Fruit fly (Drosophila melanogaster) whole organism, embryonic: ENCODE data around the gene Rab3-GAP.

ENCODE experiments used
- Bgb ChIP-seq: fragments of 200-800 bp; sonication (Bioruptor generic); IDR thresholded peaks from 2 replicates; pipeline ENCODE4 v1.3.6; 2022; ENCODE audit warnings: missing biosample characterization, missing genetic modification characterization; ENCODE audit not compliant: partially characterized antibody
- Blimp-1 ChIP-seq: fragments of 200-800 bp; sonication (Bioruptor generic); optimal IDR thresholded peaks from 3 replicates; lab custom pipeline; 2018; ENCODE audit warnings: missing biosample characterization, missing genetic modification characterization, mild to moderate bottlenecking, moderate library complexity, missing genetic modification reagents
- CG10462 ChIP-seq: fragments of 200-800 bp; sonication (Bioruptor generic); optimal IDR thresholded peaks from 2 replicates; lab custom pipeline; 2016; ENCODE audit warnings: missing biosample characterization, missing genetic modification characterization
- CG11085 ChIP-seq: fragments of 200-800 bp; sonication (Bioruptor generic); IDR thresholded peaks from 2 replicates; pipeline ENCODE4 v1.3.6; 2022; ENCODE audit warnings: missing biosample characterization, missing genetic modification characterization
- CG12104 ChIP-seq: fragments of 200-800 bp; sonication (Bioruptor generic); optimal IDR thresholded peaks from 3 replicates; lab custom pipeline; 2016; ENCODE audit warnings: missing biosample characterization, missing genetic modification characterization
- CG12299 ChIP-seq: fragments of 200-800 bp; sonication (Bioruptor generic); optimal IDR thresholded peaks from 2 replicates; lab custom pipeline; 2018; ENCODE audit warnings: missing biosample characterization, mild to moderate bottlenecking, missing genetic modification characterization
- CG17568 ChIP-seq: fragments of 200-800 bp; sonication (Bioruptor generic); optimal IDR thresholded peaks from 2 replicates; lab custom pipeline; 2018; ENCODE audit warnings: missing biosample characterization, mild to moderate bottlenecking, missing genetic modification characterization, moderate library complexity
- CG17829 ChIP-seq: fragments of 200-800 bp; optimal IDR thresholded peaks from 2 replicates; lab custom pipeline; 2019; ENCODE audit warnings: missing biosample characterization, mild to moderate bottlenecking, missing genetic modification characterization, moderate library complexity
- CG1792 ChIP-seq: fragments of 200-800 bp; sonication (Bioruptor generic); optimal IDR thresholded peaks from 2 replicates; lab custom pipeline; 2016; ENCODE audit warnings: missing biosample characterization, missing genetic modification characterization
- CG18476 ChIP-seq: fragments of 200-800 bp; sonication (Bioruptor generic); optimal IDR thresholded peaks from 2 replicates; lab custom pipeline; 2016; ENCODE audit warnings: missing biosample characterization, mild to moderate bottlenecking, missing genetic modification characterization
- CG2199 ChIP-seq: fragments of 200-800 bp; sonication (Bioruptor generic); IDR thresholded peaks from 3 replicates; pipeline ENCODE4 v1.3.6; 2022; ENCODE audit warnings: missing biosample characterization, missing genetic modification characterization
- CG2712 ChIP-seq: fragments of 200-800 bp; optimal IDR thresholded peaks from 3 replicates; lab custom pipeline; 2019; ENCODE audit warnings: missing biosample characterization, mild to moderate bottlenecking, missing genetic modification characterization, moderate library complexity
- CG30403 ChIP-seq: fragments of 200-800 bp; sonication (Bioruptor generic); optimal IDR thresholded peaks from 3 replicates; lab custom pipeline; 2016; ENCODE audit warnings: missing biosample characterization, missing genetic modification characterization
- CG31224 ChIP-seq: fragments of 200-800 bp; sonication (Bioruptor generic); IDR thresholded peaks from 2 replicates; pipeline ENCODE4 v1.3.6; 2022; ENCODE audit warnings: missing biosample characterization, missing genetic modification characterization
- CG6272 ChIP-seq: fragments of 200-800 bp; sonication (Bioruptor generic); IDR thresholded peaks from 2 replicates; pipeline ENCODE4 v1.3.6; 2022; ENCODE audit warnings: missing biosample characterization, missing genetic modification characterization
- CG7839 ChIP-seq: fragments of 200-800 bp; sonication (Bioruptor generic); optimal IDR thresholded peaks from 3 replicates; lab custom pipeline; 2018; ENCODE audit warnings: missing biosample characterization, mild to moderate bottlenecking, missing genetic modification characterization, moderate library complexity
- CG8290 ChIP-seq, 3 experiments: fragments of 200-800 bp; sonication (Bioruptor generic); optimal IDR thresholded peaks; 2 replicates each; lab custom pipeline; 2016 to 2019; ENCODE audit warnings: missing biosample characterization in 3 of 3, missing genetic modification characterization in 3 of 3, mild to moderate bottlenecking in 2 of 3, moderate library complexity in 1 of 3
- CG9817 ChIP-seq: fragments of 200-800 bp; sonication (Bioruptor generic); optimal IDR thresholded peaks from 2 replicates; lab custom pipeline; 2018; ENCODE audit warnings: missing biosample characterization, mild to moderate bottlenecking, missing genetic modification characterization, moderate library complexity
- CrebB ChIP-seq: fragments of 200-800 bp; sonication (Bioruptor generic); optimal IDR thresholded peaks from 3 replicates; lab custom pipeline; 2018; ENCODE audit warnings: missing biosample characterization, mild to moderate bottlenecking, missing genetic modification characterization
- Eip74EF ChIP-seq, 2 experiments: fragments of 200-800 bp in 1 of 2; fragments of >200 bp in 1 of 2; sonication (Bioruptor generic) in 1 of 2; optimal IDR thresholded peaks; 2 replicates each; lab custom pipeline; 2017 to 2019; ENCODE audit warnings: missing biosample characterization in 2 of 2, missing genetic modification characterization in 2 of 2, mild to moderate bottlenecking in 1 of 2, moderate library complexity in 1 of 2
- Ets97D ChIP-seq: fragments of 200-800 bp; sonication (Bioruptor generic); optimal IDR thresholded peaks from 3 replicates; lab custom pipeline; 2016; ENCODE audit warnings: missing biosample characterization, missing genetic modification characterization
- HLH4C ChIP-seq: fragments of 200-800 bp; sonication (Bioruptor generic); IDR thresholded peaks from 3 replicates; pipeline ENCODE4 v1.3.6; 2022; ENCODE audit warnings: missing biosample characterization, missing genetic modification characterization; ENCODE audit not compliant: partially characterized antibody
- Hr78 ChIP-seq, 2 experiments: fragments of 200-800 bp in 1 of 2; fragments of >200 bp in 1 of 2; sonication (Bioruptor generic) in 1 of 2; optimal IDR thresholded peaks; 2 replicates each; lab custom pipeline; 2017 to 2019; ENCODE audit warnings: missing biosample characterization in 2 of 2, missing genetic modification characterization in 2 of 2, mild to moderate bottlenecking in 1 of 2, moderate library complexity in 1 of 2
- Lhr ChIP-seq: fragments of 200-800 bp; sonication (Bioruptor generic); optimal IDR thresholded peaks from 3 replicates; lab custom pipeline; 2017; ENCODE audit warnings: mild to moderate bottlenecking, missing biosample characterization, missing genetic modification reagents, missing genetic modification characterization
- Nf-YC ChIP-seq: fragments of 200-800 bp; optimal IDR thresholded peaks from 3 replicates; lab custom pipeline; 2019; ENCODE audit warnings: missing biosample characterization, mild to moderate bottlenecking, missing genetic modification characterization, moderate library complexity
- Sin3A ChIP-seq: fragments of >200 bp; optimal IDR thresholded peaks from 2 replicates; lab custom pipeline; 2018
- YL-1 ChIP-seq: fragments of 200-800 bp; sonication (Bioruptor generic); optimal IDR thresholded peaks from 3 replicates; lab custom pipeline; 2017; ENCODE audit warnings: missing biosample characterization, mild to moderate bottlenecking, missing genetic modification characterization
- al ChIP-seq: fragments of 200-800 bp; sonication (Bioruptor generic); IDR thresholded peaks from 2 replicates; pipeline ENCODE4 v1.3.6; 2022; ENCODE audit warnings: missing biosample characterization, missing genetic modification characterization
- amos ChIP-seq: fragments of 200-800 bp; sonication (Bioruptor generic); IDR thresholded peaks from 2 replicates; pipeline ENCODE4 v1.3.6; 2022; ENCODE audit warnings: missing biosample characterization, missing genetic modification characterization; ENCODE audit not compliant: partially characterized antibody
- bowl ChIP-seq: fragments of 200-800 bp; sonication (Bioruptor generic); IDR thresholded peaks from 2 replicates; pipeline ENCODE4 v1.3.6; 2022; ENCODE audit warnings: missing biosample characterization, missing genetic modification characterization
- cas ChIP-seq: fragments of 200-800 bp; sonication (Bioruptor generic); IDR thresholded peaks from 2 replicates; pipeline ENCODE4 v1.3.6; 2022; ENCODE audit warnings: missing biosample characterization, missing genetic modification characterization
- cg ChIP-seq: fragments of 200-800 bp; sonication (Bioruptor generic); optimal IDR thresholded peaks from 3 replicates; lab custom pipeline; 2019; ENCODE audit warnings: missing biosample characterization, mild to moderate bottlenecking, missing genetic modification characterization, moderate library complexity
- ems ChIP-seq: fragments of 200-800 bp; sonication (Bioruptor generic); optimal IDR thresholded peaks from 3 replicates; lab custom pipeline; 2016; ENCODE audit warnings: missing biosample characterization, missing genetic modification characterization
- grn ChIP-seq: fragments of 200-800 bp; sonication (Bioruptor generic); optimal IDR thresholded peaks from 3 replicates; lab custom pipeline; 2017; ENCODE audit warnings: missing biosample characterization, missing genetic modification characterization
- jing ChIP-seq: fragments of 200-800 bp; sonication (Bioruptor generic); optimal IDR thresholded peaks from 2 replicates; lab custom pipeline; 2018; ENCODE audit warnings: missing biosample characterization, mild to moderate bottlenecking, missing genetic modification characterization
- kni ChIP-seq: fragments of 200-800 bp; sonication (Bioruptor generic); optimal IDR thresholded peaks from 3 replicates; lab custom pipeline; 2017; ENCODE audit warnings: mild to moderate bottlenecking, missing biosample characterization, missing genetic modification reagents, missing genetic modification characterization
- lab ChIP-seq: fragments of 200-800 bp; sonication (Bioruptor generic); optimal IDR thresholded peaks from 3 replicates; lab custom pipeline; 2017; ENCODE audit warnings: missing biosample characterization, missing genetic modification characterization, mild to moderate bottlenecking, moderate library complexity, missing genetic modification reagents
- lola ChIP-seq, 3 experiments: fragments of >200 bp in 2 of 3; fragments of 200-800 bp in 1 of 3; sonication (Bioruptor generic) in 1 of 3; optimal IDR thresholded peaks; 2 replicates each; lab custom pipeline; 2017 to 2019; ENCODE audit warnings: missing biosample characterization in 3 of 3, missing genetic modification characterization in 3 of 3, mild to moderate bottlenecking in 1 of 3, moderate library complexity in 1 of 3
- maf-S ChIP-seq: fragments of 200-800 bp; sonication (Bioruptor generic); optimal IDR thresholded peaks from 2 replicates; lab custom pipeline; 2016; ENCODE audit warnings: missing biosample characterization, missing genetic modification characterization
- mam ChIP-seq: fragments of 200-800 bp; sonication (Bioruptor generic); optimal IDR thresholded peaks from 3 replicates; lab custom pipeline; 2016; ENCODE audit warnings: missing biosample characterization, missing genetic modification characterization
- nerfin-1 ChIP-seq: fragments of 200-800 bp; sonication (Bioruptor generic); optimal IDR thresholded peaks from 3 replicates; lab custom pipeline; 2019; ENCODE audit warnings: missing biosample characterization, mild to moderate bottlenecking, missing genetic modification characterization, moderate library complexity
- pb ChIP-seq: fragments of 200-800 bp; sonication (Bioruptor generic); optimal IDR thresholded peaks from 3 replicates; lab custom pipeline; 2016; ENCODE audit warnings: missing biosample characterization, missing genetic modification characterization
- sqz ChIP-seq: fragments of 200-800 bp; sonication (Bioruptor generic); optimal IDR thresholded peaks from 3 replicates; lab custom pipeline; 2018; ENCODE audit warnings: missing biosample characterization, mild to moderate bottlenecking, missing genetic modification characterization
- toy ChIP-seq: fragments of 200-800 bp; sonication (Bioruptor generic); IDR thresholded peaks from 2 replicates; pipeline ENCODE4 v1.3.6; 2022; ENCODE audit warnings: missing biosample characterization, missing genetic modification characterization
- tup ChIP-seq: fragments of 200-800 bp; sonication (Bioruptor generic); optimal IDR thresholded peaks from 2 replicates; lab custom pipeline; 2016; ENCODE audit warnings: missing biosample characterization, mild to moderate bottlenecking, missing genetic modification characterization, moderate library complexity
- wdn ChIP-seq: fragments of 200-800 bp; sonication (Bioruptor generic); IDR thresholded peaks from 2 replicates; pipeline ENCODE4 v1.3.6; 2022; ENCODE audit warnings: missing biosample characterization, missing genetic modification characterization

Gene Rab3-GAP

DNA sequence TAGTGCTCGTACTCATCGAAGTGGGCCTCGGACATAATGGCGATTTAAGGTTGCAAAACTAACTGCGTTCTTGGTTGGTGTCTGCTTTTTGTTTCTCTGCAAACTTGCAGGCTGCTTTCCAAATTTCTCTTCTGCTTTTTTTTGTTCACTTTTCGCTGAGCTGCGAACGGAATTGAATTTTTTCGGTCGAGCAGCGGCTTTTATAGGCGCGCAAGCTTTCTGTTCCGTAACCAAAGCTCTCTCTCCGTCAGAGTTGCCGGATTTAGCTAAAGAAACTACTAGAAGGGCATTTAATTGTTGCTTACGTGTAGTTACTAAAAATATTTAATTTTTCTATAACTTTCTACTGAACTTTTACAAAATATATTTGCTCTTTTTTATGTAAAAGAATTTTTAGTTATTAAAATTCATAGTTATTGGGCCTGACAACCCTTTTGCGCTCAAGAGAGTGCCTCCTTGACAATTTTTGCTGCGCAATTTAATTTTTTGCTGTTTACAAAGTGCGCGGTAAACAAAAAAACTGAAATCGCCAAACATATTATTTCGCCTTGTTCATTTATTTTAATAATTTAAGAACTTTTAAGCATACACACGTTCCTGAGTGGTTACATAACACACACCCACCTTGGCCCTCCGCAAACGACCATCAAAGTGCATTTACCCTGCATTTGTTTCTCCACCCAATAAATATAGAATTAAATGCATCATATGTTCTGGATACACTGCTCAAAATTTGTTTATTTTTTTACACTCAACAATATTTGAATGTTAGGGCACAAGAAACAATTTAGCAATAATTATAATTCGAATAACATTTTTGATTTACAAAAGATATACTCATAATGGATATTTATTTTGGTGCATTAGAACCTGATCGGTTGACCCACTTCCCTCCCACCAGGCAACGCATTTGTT, 16.8 kb downstream of the Rab3-GAP start, which contains the start of gene CG6770 (continued):
- TF ChIP-seq maf-S, result peak; percentile 13
- 0 out of 2 replicates have a peak, but pooled peaks have one; percentile 13 for TF ChIP-seq CG11085 (GFP tag; lab: Robert Waterston, UW)
- peak; percentile 94 for TF ChIP-seq sqz
- no peak for TF ChIP-seq Sin3A (lab: Kevin White, UChicago)
- TF ChIP-seq YL-1 (GFP tag; lab: Kevin White, UChicago), result peak; percentile 69
- peak; percentile 4 for TF ChIP-seq CG1792 (GFP tag; lab: Kevin White, UChicago)
- TF ChIP-seq CrebB (tag; lab: Kevin White, UChicago), result peak; percentile 35
- TF ChIP-seq kni (GFP tag; lab: Kevin White, UChicago), result no peak
- TF ChIP-seq amos, result no peak; the same call in 1 of the 2 replicates
- peak; percentile 73 for TF ChIP-seq CG9817 (tag; lab: Kevin White, UChicago)
- no peak for TF ChIP-seq toy (GFP tag; lab: Robert Waterston, UW)
- peak; percentile 68; the same call in 1 of the 2 replicates for TF ChIP-seq Bgb (GFP tag; lab: Robert Waterston, UW)
- peak; percentile 70 for TF ChIP-seq CG18476 (GFP tag; lab: Kevin White, UChicago)
- peak; percentile 87 for TF ChIP-seq CG12299 (tag; lab: Kevin White, UChicago)
- TF ChIP-seq Nf-YC (tag; lab: Kevin White, UChicago), result peak; percentile 72
- TF ChIP-seq CG2199 (GFP tag; lab: Robert Waterston, UW), result no peak
- no peak for TF ChIP-seq pb (GFP tag; lab: Kevin White, UChicago)
- TF ChIP-seq CG8290 (GFP tag; optimal IDR thresholded peaks at IDR 0.05; lab: Kevin White, UChicago), result no peak
- TF ChIP-seq CG8290 (tag; optimal IDR thresholded peaks at IDR 0.05; lab: Kevin White, UChicago), result peak in 1 of 2 experiments; percentile 81
- peak; percentile 57 for TF ChIP-seq Blimp-1 (GFP tag; lab: Kevin White, UChicago)
- TF ChIP-seq CG2712 (tag; lab: Kevin White, UChicago), result peak; percentile 75
- peak; percentile 14 for TF ChIP-seq CG10462 (GFP tag; lab: Kevin White, UChicago)
- TF ChIP-seq al, result peak; percentile 77
- peak; percentile 86; the same call in 1 of the 2 replicates for TF ChIP-seq bowl (GFP tag; lab: Robert Waterston, UW)
- no peak for TF ChIP-seq cg
- TF ChIP-seq CG30403 (GFP tag; lab: Kevin White, UChicago), result peak; percentile 77
- peak; percentile 14 for TF ChIP-seq ems (GFP tag; lab: Kevin White, UChicago)
- TF ChIP-seq wdn (GFP tag; lab: Robert Waterston, UW), result peak; percentile 87
- TF ChIP-seq cas (GFP tag; lab: Robert Waterston, UW), result peak; percentile 60
- TF ChIP-seq mam (GFP tag; lab: Kevin White, UChicago), result peak; percentile 45
- no peak; the same call in 1 of the 2 replicates for TF ChIP-seq CG6272
- TF ChIP-seq Ets97D (GFP tag; lab: Kevin White, UChicago), result peak; percentile 9
- peak in 1 of 3 experiments; percentile 19 for TF ChIP-seq lola (GFP tag; optimal IDR thresholded peaks at IDR 0.05; lab: Kevin White, UChicago)
- TF ChIP-seq Hr78 (GFP tag; optimal IDR thresholded peaks at IDR 0.05; lab: Kevin White, UChicago), result peak in 1 of 2 experiments; percentile 33
- TF ChIP-seq CG17829 (tag; lab: Kevin White, UChicago), result peak; percentile 70
- TF ChIP-seq lab (GFP tag; lab: Kevin White, UChicago), result peak; percentile 95
- peak; percentile 84 for TF ChIP-seq CG17568 (GFP tag; lab: Kevin White, UChicago)
- peak; percentile 85 for TF ChIP-seq CG12104 (GFP tag; lab: Kevin White, UChicago)
- TF ChIP-seq Lhr (GFP tag; lab: Kevin White, UChicago), result peak; percentile 32
- peak in 1 of 2 experiments; percentile 74 for TF ChIP-seq Eip74EF (GFP tag; optimal IDR thresholded peaks at IDR 0.05; lab: Kevin White, UChicago)
- TF ChIP-seq tup, result peak; percentile 52
- TF ChIP-seq nerfin-1 (tag; lab: Kevin White, UChicago), result peak; percentile 36
- peak; percentile 64 for TF ChIP-seq CG31224 (GFP tag; lab: Robert Waterston, UW)
- no peak for TF ChIP-seq grn
- TF ChIP-seq jing (GFP tag; lab: Kevin White, UChicago), result no peak
- peak; percentile 86 for TF ChIP-seq CG7839 (tag; lab: Kevin White, UChicago)
- TF ChIP-seq HLH4C (GFP tag; lab: Robert Waterston, UW), result peak; percentile 34; the same call in 2 of the 3 replicates
